Worm (Caenorhabditis elegans): ENCODE data around the gene bath-2.

DNA sequence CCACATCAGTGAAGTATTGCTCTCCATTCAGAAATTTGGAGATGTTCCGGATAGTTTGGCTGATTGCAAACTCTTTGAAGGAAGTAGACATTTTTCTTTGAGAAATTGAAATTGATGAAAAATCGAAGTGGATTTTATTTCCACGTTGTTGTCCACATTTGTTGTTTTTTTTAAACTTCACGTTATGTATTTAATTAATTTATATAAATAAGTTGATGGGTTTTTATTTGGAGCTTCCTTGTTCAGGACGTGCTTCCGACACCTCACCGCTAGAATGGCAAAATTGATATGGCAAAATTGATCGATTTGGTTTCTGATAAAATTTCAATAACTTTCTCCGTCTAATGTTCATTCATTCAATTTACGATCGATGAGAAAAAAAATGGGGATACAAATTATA is 23.9 kb upstream of the bath-2 start, which contains the start of gene math-48:
- no peak for TF ChIP-seq zag-1 (tag; optimal IDR thresholded peaks at IDR 0.05)
- TF ChIP-seq alr-1 (tag; optimal IDR thresholded peaks at IDR 0.05) = no peak
- TF ChIP-seq ama-1 (optimal IDR thresholded peaks at IDR 0.05) = no peak
- TF ChIP-seq unc-55 (GFP tag; optimal IDR thresholded peaks at IDR 0.05) = no peak

Measured in whole organism, L2 larva.